Fruit fly (Drosophila melanogaster): ENCODE measurements around the gene Ranbp21.
A peak's percentile ranks its signal among the peaks of the same experiment; 100 is the strongest.

Gene Ranbp21

DNA sequence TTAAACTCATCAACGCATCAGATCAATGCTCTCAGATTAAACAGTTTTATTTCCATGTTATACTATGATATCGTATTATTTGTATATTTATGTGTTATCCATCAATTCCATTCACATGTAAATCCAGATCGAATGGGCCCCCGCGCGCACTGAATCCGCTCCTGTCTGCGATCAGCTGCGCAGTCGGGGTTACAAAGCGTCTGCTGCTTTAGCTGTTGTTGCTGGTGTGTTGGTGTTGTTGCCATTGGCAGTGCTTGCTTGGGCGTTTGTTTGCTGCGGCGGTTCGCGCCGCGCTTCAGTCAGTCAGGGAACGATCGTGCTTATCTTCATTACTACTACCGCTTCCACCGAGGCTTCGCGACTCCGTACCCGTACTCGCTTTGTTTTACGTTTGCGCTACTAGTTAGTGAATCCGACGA is 14.9 kb upstream of the Ranbp21 start, which contains the start of gene Zw (continued):
- TF ChIP-seq Poxn (GFP tag; IDR thresholded peaks at IDR 0.05), result no peak
- TF ChIP-seq CrebB (tag; optimal IDR thresholded peaks at IDR 0.05), result no peak
- TF ChIP-seq CG8290 (GFP tag; optimal IDR thresholded peaks at IDR 0.05), result no peak
- peak in 1 of 2 experiments; percentile 88 for TF ChIP-seq CG8290 (tag; optimal IDR thresholded peaks at IDR 0.05)
- peak; percentile 61 for TF ChIP-seq mam (GFP tag; optimal IDR thresholded peaks at IDR 0.05)
- peak; percentile 52 for TF ChIP-seq Drgx (GFP tag; IDR thresholded peaks at IDR 0.05)
- TF ChIP-seq CG14014 (GFP tag; IDR thresholded peaks at IDR 0.05), result peak; percentile 35; the same call in 1 of the 2 replicates
- TF ChIP-seq abd-A (tag; optimal IDR thresholded peaks at IDR 0.05), result no peak
- TF ChIP-seq E2f1 (GFP tag; IDR thresholded peaks at IDR 0.05), result peak; percentile 38; the same call in 1 of the 2 replicates
- TF ChIP-seq NfI (GFP tag; optimal IDR thresholded peaks at IDR 0.05), result peak; percentile 52
- TF ChIP-seq MBD-R2 (GFP tag; IDR thresholded peaks at IDR 0.05), result peak; percentile 38; the same call in 1 of the 2 replicates
- no peak for TF ChIP-seq CG15601 (tag; optimal IDR thresholded peaks at IDR 0.05)
- TF ChIP-seq CG32772 (GFP tag; IDR thresholded peaks at IDR 0.05), result peak; percentile 59
- TF ChIP-seq da (GFP tag; optimal IDR thresholded peaks at IDR 0.05), result no peak
- peak; percentile 25 for TF ChIP-seq Hr3 (GFP tag; optimal IDR thresholded peaks at IDR 0.05)
- TF ChIP-seq CG8281 (tag; optimal IDR thresholded peaks at IDR 0.05), result no peak
- peak; percentile 55 for TF ChIP-seq CG3847 (GFP tag; IDR thresholded peaks at IDR 0.05)
- peak; percentile 64; the same call in 2 of the 3 replicates for TF ChIP-seq Mrtf (GFP tag; IDR thresholded peaks at IDR 0.05)
- TF ChIP-seq grn (GFP tag; optimal IDR thresholded peaks at IDR 0.05), result no peak
- no peak for TF ChIP-seq Hand (GFP tag; optimal IDR thresholded peaks at IDR 0.05)
- peak; percentile 14 for TF ChIP-seq CG18476 (GFP tag; optimal IDR thresholded peaks at IDR 0.05)
- TF ChIP-seq CG18599 (GFP tag; optimal IDR thresholded peaks at IDR 0.05), result peak; percentile 14
- peak; percentile 45 for TF ChIP-seq grau (tag; optimal IDR thresholded peaks at IDR 0.05)
- peak; percentile 30 for TF ChIP-seq D19B (GFP tag; optimal IDR thresholded peaks at IDR 0.05)
- peak; percentile 31 for TF ChIP-seq CG4820 (GFP tag; optimal IDR thresholded peaks at IDR 0.05)
- TF ChIP-seq kah (GFP tag; optimal IDR thresholded peaks at IDR 0.05), result no peak
- TF ChIP-seq PHDP (tag; optimal IDR thresholded peaks at IDR 0.05), result peak; percentile 19
- peak; percentile 14 for TF ChIP-seq CG3281 (GFP tag; optimal IDR thresholded peaks at IDR 0.05)
- peak; percentile 19 for TF ChIP-seq HHEX (GFP tag; optimal IDR thresholded peaks at IDR 0.05)
- peak; percentile 87 for TF ChIP-seq Rfx (GFP tag; IDR thresholded peaks at IDR 0.05)
- peak; percentile 53; the same call in 2 of the 3 replicates for TF ChIP-seq CG17361 (GFP tag; IDR thresholded peaks at IDR 0.05)
- peak; percentile 33; the same call in 1 of the 2 replicates for TF ChIP-seq seq (GFP tag; IDR thresholded peaks at IDR 0.05)
- TF ChIP-seq ci (GFP tag; IDR thresholded peaks at IDR 0.05), result peak; percentile 78
- TF ChIP-seq gcm (GFP tag; optimal IDR thresholded peaks at IDR 0.05), result no peak
- peak; percentile 29 for TF ChIP-seq CG33557 (GFP tag; optimal IDR thresholded peaks at IDR 0.05)
- TF ChIP-seq twi (tag; optimal IDR thresholded peaks at IDR 0.05), result peak; percentile 36

DNA sequence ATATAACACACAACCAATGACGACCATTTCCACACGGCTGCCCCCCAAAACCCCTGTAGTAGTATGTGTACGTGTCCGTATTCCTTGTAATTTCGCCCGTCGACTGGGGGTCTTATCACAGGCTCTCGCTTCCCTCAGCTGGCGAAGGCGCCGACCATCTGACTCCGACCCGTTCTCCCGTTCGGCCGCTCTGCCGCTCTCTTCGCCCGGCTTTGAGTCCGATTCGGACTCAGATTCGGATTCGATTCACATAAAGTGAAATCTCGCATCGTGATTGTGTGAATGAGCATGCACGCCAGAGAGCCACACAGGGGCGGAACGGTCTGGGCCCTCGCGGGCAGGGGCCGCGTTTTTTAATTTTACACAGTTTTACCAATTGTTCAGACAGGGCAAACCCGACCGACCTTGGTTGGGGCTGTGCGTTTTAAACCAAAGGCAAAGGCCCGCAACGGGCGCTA is 13.6 kb upstream of the Ranbp21 start:
- peak; percentile 64; the same call in 2 of the 3 replicates for TF ChIP-seq knrl (GFP tag; IDR thresholded peaks at IDR 0.05; ENCODE audit: partially characterized antibody)
- no peak for TF ChIP-seq Myb (GFP tag; optimal IDR thresholded peaks at IDR 0.05)
- TF ChIP-seq Sry-β (GFP tag; optimal IDR thresholded peaks at IDR 0.05), result no peak
- TF ChIP-seq CG12659 (GFP tag; optimal IDR thresholded peaks at IDR 0.05), result peak; percentile 3
- peak; percentile 24 for TF ChIP-seq CG12744 (GFP tag; optimal IDR thresholded peaks at IDR 0.05)
- no peak for TF ChIP-seq sc (optimal IDR thresholded peaks at IDR 0.05)
- TF ChIP-seq sc (GFP tag; optimal IDR thresholded peaks at IDR 0.05), result no peak
- 0 out of 2 replicates have a peak, but pooled peaks have one; percentile 13 for TF ChIP-seq CG11085 (GFP tag; IDR thresholded peaks at IDR 0.05)
- peak; percentile 75 for TF ChIP-seq sens (GFP tag)
- TF ChIP-seq Jarid2 (GFP tag; optimal IDR thresholded peaks at IDR 0.05), result no peak
- no peak for TF ChIP-seq Bteb2 (GFP tag; optimal IDR thresholded peaks at IDR 0.05)
- peak; percentile 25; the same call in 1 of the 2 replicates for TF ChIP-seq Atf6 (GFP tag; IDR thresholded peaks at IDR 0.05)
- TF ChIP-seq B-H1 (GFP tag; IDR thresholded peaks at IDR 0.05), result no peak
- no peak for TF ChIP-seq CG17802 (tag; optimal IDR thresholded peaks at IDR 0.05)
- TF ChIP-seq CG12769 (tag; optimal IDR thresholded peaks at IDR 0.05), result peak; percentile 31
- peak; percentile 16 for TF ChIP-seq CG11504 (tag; optimal IDR thresholded peaks at IDR 0.05)
- TF ChIP-seq bcd (GFP tag; optimal IDR thresholded peaks at IDR 0.05), result peak; percentile 23

Measured in whole organism, embryonic.